Worm (Caenorhabditis elegans) whole organism, mixed stage, embryonic: Measurements from ENCODE around the gene chdh-1.

Source experiments
- ceh-39 ChIP-seq: fragments of 150-350 bp; optimal IDR thresholded peaks from 2 replicates; lab custom pipeline; 2014; ENCODE audit warnings: missing biosample characterization, missing genetic modification characterization
- ceh-43 ChIP-seq: fragments of 200-800 bp; sonication (Bioruptor generic); optimal IDR thresholded peaks from 2 replicates; lab custom pipeline; 2018; ENCODE audit warnings: mild to moderate bottlenecking, missing genetic modification characterization, moderate library complexity, missing compliant biosample characterization
- ces-1 ChIP-seq: fragments of 150-350 bp; optimal IDR thresholded peaks from 2 replicates; lab custom pipeline; 2014; ENCODE audit warnings: missing biosample characterization, missing genetic modification reagents, missing genetic modification characterization
- cnd-1 ChIP-seq: fragments of 200-800 bp; sonication (Bioruptor generic); optimal IDR thresholded peaks from 2 replicates; lab custom pipeline; 2018; ENCODE audit warnings: mild to moderate bottlenecking, missing genetic modification characterization, missing compliant biosample characterization
- drap-1 ChIP-seq: fragments of 200-800 bp; sonication (Bioruptor generic); optimal IDR thresholded peaks from 3 replicates; lab custom pipeline; 2018; ENCODE audit warnings: mild to moderate bottlenecking, missing genetic modification characterization, missing compliant biosample characterization
- elt-1 ChIP-seq: sonication (generic microtip); optimal IDR thresholded peaks from 2 replicates; lab custom pipeline; 2017; ENCODE audit warnings: missing genetic modification characterization, mild to moderate bottlenecking, missing compliant biosample characterization, antibody characterized with exemption, moderate library complexity, borderline replicate concordance; ENCODE audit not compliant: insufficient read depth
- elt-3 ChIP-seq: fragments of 150-350 bp; optimal IDR thresholded peaks from 2 replicates; lab custom pipeline; 2014; ENCODE audit warnings: missing biosample characterization, missing genetic modification characterization
- flh-1 ChIP-seq: fragments of 200-800 bp; sonication (Bioruptor generic); optimal IDR thresholded peaks from 2 replicates; lab custom pipeline; 2018; ENCODE audit warnings: mild to moderate bottlenecking, missing genetic modification characterization, moderate library complexity, missing compliant biosample characterization
- ham-2 ChIP-seq: fragments of 200-800 bp; sonication (Bioruptor generic); optimal IDR thresholded peaks from 2 replicates; lab custom pipeline; 2018; ENCODE audit warnings: mild to moderate bottlenecking, missing genetic modification characterization, missing compliant biosample characterization
- hlh-1 ChIP-seq: fragments of 150-350 bp; optimal IDR thresholded peaks from 2 replicates; lab custom pipeline; 2014; ENCODE audit warnings: missing biosample characterization, missing genetic modification reagents, missing genetic modification characterization
- lin-32 ChIP-seq: fragments of 200-800 bp; sonication (Bioruptor generic); optimal IDR thresholded peaks from 2 replicates; lab custom pipeline; 2018; ENCODE audit warnings: mild to moderate bottlenecking, missing genetic modification characterization, missing compliant biosample characterization
- lsy-2 ChIP-seq: fragments of 150-350 bp; optimal IDR thresholded peaks from 2 replicates; lab custom pipeline; 2014; ENCODE audit warnings: missing biosample characterization, missing genetic modification characterization
- mab-5 ChIP-seq: fragments of 150-350 bp; optimal IDR thresholded peaks from 2 replicates; lab custom pipeline; 2014; ENCODE audit warnings: missing biosample characterization, missing genetic modification characterization
- nhr-237 ChIP-seq: fragments of 150-350 bp; optimal IDR thresholded peaks from 2 replicates; lab custom pipeline; 2014; ENCODE audit warnings: missing biosample characterization, missing genetic modification characterization
- nhr-28 ChIP-seq: fragments of 150-350 bp; optimal IDR thresholded peaks from 2 replicates; lab custom pipeline; 2014; ENCODE audit warnings: missing biosample characterization, missing genetic modification characterization
- pha-4 ChIP-seq: fragments of 150-350 bp; optimal IDR thresholded peaks from 2 replicates; lab custom pipeline; 2018; ENCODE audit warnings: missing biosample characterization, missing genetic modification reagents, missing genetic modification characterization
- sem-2 ChIP-seq: fragments of 200-800 bp; sonication (Bioruptor generic); optimal IDR thresholded peaks from 2 replicates; lab custom pipeline; 2018; ENCODE audit warnings: mild to moderate bottlenecking, missing genetic modification characterization, missing compliant biosample characterization
- snpc-4 ChIP-seq: fragments of 150-350 bp; optimal IDR thresholded peaks from 2 replicates; lab custom pipeline; 2014; ENCODE audit warnings: missing biosample characterization, missing genetic modification characterization
- sptf-1 ChIP-seq: sonication (generic microtip); optimal IDR thresholded peaks from 2 replicates; lab custom pipeline; 2017; ENCODE audit warnings: mild to moderate bottlenecking, missing genetic modification characterization, moderate library complexity, missing compliant biosample characterization
- unc-120 ChIP-seq: sonication (generic microtip); optimal IDR thresholded peaks from 2 replicates; lab custom pipeline; 2017; ENCODE audit warnings: missing genetic modification characterization, missing compliant biosample characterization; ENCODE audit not compliant: poor library complexity, severe bottlenecking
- unc-39 ChIP-seq: fragments of 150-350 bp; optimal IDR thresholded peaks from 2 replicates; lab custom pipeline; 2014; ENCODE audit warnings: missing biosample characterization, missing genetic modification characterization
- zip-8 ChIP-seq: fragments of 150-350 bp; optimal IDR thresholded peaks from 2 replicates; lab custom pipeline; 2014; ENCODE audit warnings: missing biosample characterization, missing genetic modification characterization

chdh-1 gene

ce11 chrII:8737456-8737855 is 38.7 kb upstream of the chdh-1 start, which contains the start of gene idpb-4:
TSS of gene idpb-4 (minus strand) at chrII:8737556.
- TF ChIP-seq nhr-237 (tag; lab: Kevin White, UChicago) (no peak), drap-1 (GFP tag; lab: Kevin White, UChicago) (no peak), zip-8 (tag; lab: Kevin White, UChicago) (peak; percentile 72), pha-4 (tag; lab: Kevin White, UChicago) (no peak), ham-2 (GFP tag; lab: Kevin White, UChicago) (no peak)
- TF ChIP-seq, all 35 proteins: peak for 1

DNA sequence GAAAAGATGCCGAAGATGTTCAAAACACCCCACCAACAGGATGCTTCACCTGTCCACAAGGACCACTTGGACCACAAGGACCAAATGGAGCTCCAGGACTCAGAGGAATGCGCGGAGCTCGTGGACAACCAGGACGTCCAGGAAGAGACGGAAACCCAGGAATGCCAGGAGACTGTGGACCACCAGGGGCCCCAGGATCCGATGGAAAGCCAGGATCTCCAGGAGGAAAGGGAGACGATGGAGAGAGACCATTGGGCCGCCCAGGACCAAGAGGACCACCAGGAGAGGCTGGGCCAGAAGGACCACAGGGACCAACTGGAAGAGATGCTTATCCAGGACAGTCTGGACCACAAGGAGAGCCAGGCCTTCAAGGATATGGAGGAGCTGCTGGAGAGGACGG is 34.9 kb upstream of the chdh-1 start:
- TF ChIP-seq sptf-1 (tag; lab: Kevin White, UChicago) = no peak
- peak; percentile 44 for TF ChIP-seq pha-4 (tag; lab: Kevin White, UChicago)

DNA sequence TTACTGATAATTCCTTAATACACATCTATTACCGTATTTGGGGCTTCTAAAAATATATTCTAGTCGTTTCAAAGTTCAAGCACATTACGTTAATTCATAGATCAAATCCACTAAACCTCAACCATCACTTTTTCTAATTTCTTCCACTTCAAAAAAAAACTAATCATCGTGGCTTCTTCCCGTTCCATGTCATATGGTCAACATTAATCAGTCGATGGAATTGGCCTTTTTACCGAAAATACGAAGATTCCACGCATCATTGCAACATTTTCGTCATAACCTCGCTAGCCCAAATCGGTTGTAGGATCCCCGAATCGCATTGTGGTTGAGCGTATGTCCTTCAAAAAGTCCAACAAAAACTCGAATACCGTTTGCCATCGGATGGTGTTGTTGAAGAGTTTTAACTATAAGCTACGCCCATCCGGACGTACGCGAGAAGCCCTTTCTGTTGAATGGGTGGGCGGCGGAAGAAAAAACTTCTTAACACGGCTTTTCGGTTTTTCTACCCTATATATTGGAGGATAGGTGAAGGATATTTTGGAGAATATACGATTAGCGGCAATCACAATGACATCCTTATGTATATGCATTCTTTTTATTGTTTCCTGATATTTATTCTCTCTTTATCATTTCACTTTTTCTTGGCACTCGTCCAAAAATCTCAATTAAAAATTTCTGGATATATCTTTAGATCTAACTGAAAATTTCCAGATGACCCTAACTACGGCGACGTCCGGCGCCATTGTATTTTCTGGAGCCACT is 33.8 kb upstream of the chdh-1 start, which contains the start of gene rol-6:
TSS of gene rol-6 (plus strand) at position 712 of the 762 bp plus-strand sequence.
- TF ChIP-seq pha-4 (tag; lab: Kevin White, UChicago) = peak; percentile 96
- no peak for TF ChIP-seq nhr-28 (tag; lab: Kevin White, UChicago)

- peak; percentile 96 for TF ChIP-seq pha-4 (tag; lab: Kevin White, UChicago)
- no peak for TF ChIP-seq hlh-1 (tag; lab: Kevin White, UChicago)
- no peak for TF ChIP-seq lsy-2
These were observed 33.1 kb upstream of the chdh-1 start for ce11 chrII:8731736-8732229.

- TF ChIP-seq zip-8 (tag; lab: Kevin White, UChicago) (peak; percentile 83), snpc-4 (tag; lab: Kevin White, UChicago) (no peak), pha-4 (tag; lab: Kevin White, UChicago) (peak; percentile 86), elt-3 (tag; lab: Kevin White, UChicago) (no peak), sptf-1 (tag; lab: Kevin White, UChicago) (no peak), ceh-43 (no peak), lin-32 (GFP tag; lab: Kevin White, UChicago) (no peak)
These were observed 32.4 kb upstream of the chdh-1 start for ce11 chrII:8730960-8731693.

ce11 chrII:8730281-8730680 is 31.6 kb upstream of the chdh-1 start:
- TF ChIP-seq ham-2 (GFP tag; lab: Kevin White, UChicago) (no peak), snpc-4 (tag; lab: Kevin White, UChicago) (no peak), flh-1 (no peak), elt-3 (tag; lab: Kevin White, UChicago) (no peak), ceh-43 (no peak), ceh-39 (tag; lab: Kevin White, UChicago) (no peak), hlh-1 (tag; lab: Kevin White, UChicago) (no peak), cnd-1 (no peak), lin-32 (GFP tag; lab: Kevin White, UChicago) (no peak), unc-39 (tag; lab: Kevin White, UChicago) (no peak)

DNA sequence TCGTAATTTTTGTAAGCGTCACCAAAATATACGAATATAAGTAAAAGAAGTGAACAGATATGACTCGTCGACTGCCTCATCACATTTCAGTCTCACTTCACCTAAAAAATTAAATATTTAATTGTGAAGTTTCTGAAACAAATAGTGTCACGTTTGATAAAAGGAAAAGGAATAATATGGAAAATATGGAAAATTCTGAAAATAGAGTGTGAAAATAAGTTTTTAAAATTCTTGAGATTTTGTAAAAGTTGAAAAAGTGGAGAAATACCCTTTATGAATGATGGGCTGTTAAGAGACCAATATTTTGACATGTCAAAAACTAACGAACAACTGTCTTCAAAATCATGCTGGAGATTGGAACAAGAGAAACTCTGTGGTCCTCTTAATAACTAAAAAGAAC is 28.0 kb upstream of the chdh-1 start, which contains the start of gene T01B7.9:
TSS of gene T01B7.9 (minus strand) at position 101 of the 400 bp plus-strand sequence.
- TF ChIP-seq elt-1 (no peak), sem-2 (GFP tag; lab: Kevin White, UChicago) (no peak), lin-32 (GFP tag; lab: Kevin White, UChicago) (no peak), unc-120 (tag; lab: Kevin White, UChicago) (no peak), ces-1 (GFP tag; lab: Kevin White, UChicago) (no peak), mab-5 (tag; lab: Kevin White, UChicago) (no peak), ceh-39 (tag; lab: Kevin White, UChicago) (no peak), zip-8 (tag; lab: Kevin White, UChicago) (no peak), pha-4 (tag; lab: Kevin White, UChicago) (no peak), unc-39 (tag; lab: Kevin White, UChicago) (no peak)
